Worm (Caenorhabditis elegans) whole organism, L1 larva: ENCODE data around the gene pcp-3.

ENCODE experiments used
- C16A3.4 ChIP-seq: fragments of 150-350 bp; optimal IDR thresholded peaks from 2 replicates; lab custom pipeline; 2014; ENCODE audit warnings: missing biosample characterization, missing genetic modification characterization
- C34B4.2 ChIP-seq: sonication (generic microtip); optimal IDR thresholded peaks from 2 replicates; lab custom pipeline; 2017; ENCODE audit warnings: mild to moderate bottlenecking, missing genetic modification characterization, missing compliant biosample characterization
- Y116A8C.19 ChIP-seq: sonication (generic microtip); optimal IDR thresholded peaks from 2 replicates; lab custom pipeline; 2016; ENCODE audit warnings: missing compliant biosample characterization, missing genetic modification characterization, borderline replicate concordance
- aha-1 ChIP-seq: fragments of 150-350 bp; optimal IDR thresholded peaks from 2 replicates; lab custom pipeline; 2014; ENCODE audit warnings: missing biosample characterization, missing genetic modification characterization
- aly-2 ChIP-seq: fragments of 150-350 bp; optimal IDR thresholded peaks from 2 replicates; lab custom pipeline; 2014; ENCODE audit warnings: missing biosample characterization, missing genetic modification characterization
- ama-1 ChIP-seq: fragments of 150-350 bp; optimal IDR thresholded peaks from 2 replicates; lab custom pipeline; 2014
- blmp-1 ChIP-seq: fragments of 150-350 bp; optimal IDR thresholded peaks from 2 replicates; lab custom pipeline; 2014; ENCODE audit warnings: missing biosample characterization, missing genetic modification characterization
- ceh-63 ChIP-seq: fragments of 200-800 bp; sonication (Bioruptor generic); optimal IDR thresholded peaks from 2 replicates; lab custom pipeline; 2018; ENCODE audit warnings: mild to moderate bottlenecking, missing genetic modification characterization, missing compliant biosample characterization
- ceh-82 ChIP-seq, 3 experiments: fragments of 150-350 bp in 1 of 3; sonication (generic microtip) in 2 of 3; optimal IDR thresholded peaks; 2 replicates each; lab custom pipeline; 2014 to 2017; ENCODE audit warnings: missing biosample characterization in 3 of 3, missing genetic modification characterization in 3 of 3
- ceh-90 ChIP-seq: sonication (generic microtip); optimal IDR thresholded peaks from 2 replicates; lab custom pipeline; 2016; ENCODE audit warnings: missing genetic modification characterization, missing compliant biosample characterization
- ces-1 ChIP-seq: fragments of 150-350 bp; optimal IDR thresholded peaks from 2 replicates; lab custom pipeline; 2014; ENCODE audit warnings: missing biosample characterization, missing genetic modification reagents, missing genetic modification characterization
- efl-1 ChIP-seq, 4 experiments: fragments of 150-350 bp; optimal IDR thresholded peaks in 3 of 4; peaks in 1 of 4; 1 replicate in 1 of 4; 2 replicates in 3 of 4; lab custom pipeline; 2014; ENCODE audit warnings: missing biosample characterization in 2 of 4, missing genetic modification characterization in 2 of 4, missing genetic modification reagents in 2 of 4
- efl-3 ChIP-seq: fragments of 200-800 bp; sonication (Bioruptor generic); optimal IDR thresholded peaks from 2 replicates; lab custom pipeline; 2018; ENCODE audit warnings: mild to moderate bottlenecking, missing genetic modification characterization, missing compliant biosample characterization
- egl-13 ChIP-seq: sonication (generic microtip); optimal IDR thresholded peaks from 2 replicates; lab custom pipeline; 2016; ENCODE audit warnings: missing genotype, missing genetic modification reagents, missing genetic modification characterization, missing compliant biosample characterization
- egl-27 ChIP-seq, 2 experiments: fragments of 150-350 bp in 1 of 2; sonication (generic microtip); optimal IDR thresholded peaks; 3 replicates each; lab custom pipeline; 2017 to 2018; ENCODE audit warnings: missing biosample characterization in 2 of 2, missing genetic modification characterization in 2 of 2, missing genetic modification reagents in 2 of 2
- elt-2 ChIP-seq: sonication (generic microtip); optimal IDR thresholded peaks from 2 replicates; lab custom pipeline; 2016; ENCODE audit warnings: missing genetic modification characterization, mild to moderate bottlenecking, inconsistent platforms, missing compliant biosample characterization, missing genetic modification reagents
- fkh-10 ChIP-seq: sonication (generic microtip); optimal IDR thresholded peaks from 2 replicates; lab custom pipeline; 2017; ENCODE audit warnings: missing biosample characterization, missing genetic modification reagents, missing genetic modification characterization
- fkh-4 ChIP-seq: sonication (generic microtip); optimal IDR thresholded peaks from 2 replicates; lab custom pipeline; 2016; ENCODE audit warnings: missing compliant biosample characterization, missing genetic modification characterization, borderline replicate concordance
- grh-1 ChIP-seq: fragments of 200-800 bp; sonication (Bioruptor generic); IDR thresholded peaks from 2 replicates; pipeline ENCODE4 v1.3.6; 2022; ENCODE audit warnings: missing genetic modification reagents, missing genetic modification characterization, missing compliant biosample characterization
- hlh-17 ChIP-seq: fragments of 200-800 bp; sonication (Bioruptor generic); optimal IDR thresholded peaks from 2 replicates; lab custom pipeline; 2018; ENCODE audit warnings: missing genetic modification characterization, mild to moderate bottlenecking, missing compliant biosample characterization, moderate library complexity, borderline replicate concordance
- jun-1 ChIP-seq: fragments of 150-350 bp; optimal IDR thresholded peaks from 2 replicates; lab custom pipeline; 2014; ENCODE audit warnings: missing biosample characterization, missing genetic modification reagents, missing genetic modification characterization
- lin-13 ChIP-seq: fragments of 150-350 bp; optimal IDR thresholded peaks from 2 replicates; lab custom pipeline; 2014; ENCODE audit warnings: missing biosample characterization, missing genetic modification reagents, missing genetic modification characterization
- lin-15B ChIP-seq: fragments of 150-350 bp; sonication (generic microtip); optimal IDR thresholded peaks from 3 replicates; lab custom pipeline; 2014; ENCODE audit warnings: missing biosample characterization, missing genetic modification characterization
- mdl-1 ChIP-seq, 2 experiments: fragments of 150-350 bp; optimal IDR thresholded peaks; 2 replicates each; lab custom pipeline; 2014 to 2017; ENCODE audit warnings: missing biosample characterization in 2 of 2, missing genetic modification characterization in 2 of 2, inconsistent platforms in 1 of 2
- mep-1 ChIP-seq: fragments of 150-350 bp; optimal IDR thresholded peaks from 2 replicates; lab custom pipeline; 2014; ENCODE audit warnings: missing biosample characterization, missing genetic modification characterization
- nhr-11 ChIP-seq: fragments of 150-350 bp; optimal IDR thresholded peaks from 2 replicates; lab custom pipeline; 2014; ENCODE audit warnings: missing biosample characterization, missing genetic modification characterization
- nhr-19 ChIP-seq: fragments of 200-800 bp; sonication (Bioruptor generic); conservative IDR thresholded peaks from 2 replicates; pipeline ENCODE4 v1.3.6; 2022; ENCODE audit warnings: missing genetic modification characterization, missing compliant biosample characterization
- nhr-20 ChIP-seq: sonication (generic microtip); optimal IDR thresholded peaks from 2 replicates; lab custom pipeline; 2016; ENCODE audit warnings: mild to moderate bottlenecking, missing genetic modification characterization, missing compliant biosample characterization
- nhr-237 ChIP-seq: fragments of 150-350 bp; optimal IDR thresholded peaks from 2 replicates; lab custom pipeline; 2014; ENCODE audit warnings: missing biosample characterization, missing genetic modification characterization
- nhr-47 ChIP-seq: sonication (generic microtip); optimal IDR thresholded peaks from 2 replicates; lab custom pipeline; 2016; ENCODE audit warnings: mild to moderate bottlenecking, missing genetic modification characterization, moderate library complexity, missing compliant biosample characterization
- nhr-71 ChIP-seq: sonication (generic microtip); optimal IDR thresholded peaks from 2 replicates; lab custom pipeline; 2016; ENCODE audit warnings: mild to moderate bottlenecking, missing genetic modification characterization, moderate library complexity, missing compliant biosample characterization
- nhr-76 ChIP-seq: sonication (generic microtip); optimal IDR thresholded peaks from 2 replicates; lab custom pipeline; 2017; ENCODE audit warnings: missing biosample characterization, missing genetic modification characterization
- nhr-77 ChIP-seq: fragments of 150-350 bp; optimal IDR thresholded peaks from 2 replicates; lab custom pipeline; 2014; ENCODE audit warnings: missing biosample characterization, missing genetic modification characterization
- nhr-85 ChIP-seq: sonication (generic microtip); peaks from one replicate; lab custom pipeline; 2016; ENCODE audit warnings: missing genetic modification characterization, inconsistent platforms, missing compliant biosample characterization
- nhr-90 ChIP-seq: sonication (generic microtip); optimal IDR thresholded peaks from 2 replicates; lab custom pipeline; 2016; ENCODE audit warnings: mild to moderate bottlenecking, missing genetic modification characterization, missing compliant biosample characterization; ENCODE audit not compliant: poor library complexity
- pag-3 ChIP-seq: sonication (generic microtip); optimal IDR thresholded peaks from 2 replicates; lab custom pipeline; 2017; ENCODE audit warnings: missing genetic modification characterization, mild to moderate bottlenecking, missing compliant biosample characterization, antibody characterized with exemption, borderline replicate concordance; ENCODE audit not compliant: insufficient read depth
- pax-3 ChIP-seq: fragments of 200-800 bp; sonication (Bioruptor generic); optimal IDR thresholded peaks from 2 replicates; lab custom pipeline; 2018; ENCODE audit warnings: mild to moderate bottlenecking, missing genetic modification characterization, moderate library complexity, missing compliant biosample characterization
- pqm-1 ChIP-seq: sonication (generic microtip); optimal IDR thresholded peaks from 3 replicates; lab custom pipeline; 2017; ENCODE audit warnings: missing biosample characterization, missing genetic modification characterization
- skn-1 ChIP-seq: fragments of 150-350 bp; optimal IDR thresholded peaks from 2 replicates; lab custom pipeline; 2014; ENCODE audit warnings: missing biosample characterization, missing genetic modification characterization
- snu-23 ChIP-seq: sonication (generic microtip); optimal IDR thresholded peaks from 2 replicates; lab custom pipeline; 2016; ENCODE audit warnings: missing genetic modification characterization, missing compliant biosample characterization
- sup-37 ChIP-seq: fragments of 200-800 bp; sonication (Bioruptor generic); optimal IDR thresholded peaks from 2 replicates; lab custom pipeline; 2018; ENCODE audit warnings: mild to moderate bottlenecking, missing genetic modification characterization, missing compliant biosample characterization
- swsn-7 ChIP-seq: sonication (generic microtip); optimal IDR thresholded peaks from 2 replicates; lab custom pipeline; 2016; ENCODE audit warnings: missing genetic modification characterization, missing compliant biosample characterization
- tlp-1 ChIP-seq: fragments of 150-350 bp; optimal IDR thresholded peaks from 2 replicates; lab custom pipeline; 2014; ENCODE audit warnings: missing biosample characterization, missing genetic modification characterization
- unc-130 ChIP-seq: fragments of 150-350 bp; optimal IDR thresholded peaks from 2 replicates; lab custom pipeline; 2017; ENCODE audit warnings: missing biosample characterization, missing genetic modification characterization, inconsistent platforms
- unc-30 ChIP-seq: sonication (generic microtip); optimal IDR thresholded peaks from 2 replicates; lab custom pipeline; 2017; ENCODE audit warnings: missing biosample characterization, missing genetic modification characterization
- vab-15 ChIP-seq: sonication (generic microtip); optimal IDR thresholded peaks from 2 replicates; lab custom pipeline; 2017; ENCODE audit warnings: missing genotype, mild to moderate bottlenecking, missing genetic modification characterization, missing compliant biosample characterization
- zag-1 ChIP-seq: fragments of 150-350 bp; optimal IDR thresholded peaks from 2 replicates; lab custom pipeline; 2014; ENCODE audit warnings: missing biosample characterization, missing genetic modification characterization
- zip-4 ChIP-seq: fragments of 200-800 bp; sonication (Bioruptor generic); optimal IDR thresholded peaks from 2 replicates; lab custom pipeline; 2018; ENCODE audit warnings: mild to moderate bottlenecking, missing genetic modification characterization, moderate library complexity, missing compliant biosample characterization
- ztf-11 ChIP-seq, 2 experiments: sonication (generic microtip); optimal IDR thresholded peaks; 2 replicates each; lab custom pipeline; 2016 to 2017; ENCODE audit warnings: missing genetic modification characterization in 2 of 2, missing biosample characterization in 1 of 2, missing compliant biosample characterization in 1 of 2
- ztf-4 ChIP-seq: fragments of 150-350 bp; optimal IDR thresholded peaks from 2 replicates; lab custom pipeline; 2014; ENCODE audit warnings: missing biosample characterization, missing genetic modification characterization

Gene pcp-3

ce11 chrIV:9198136-9198535, 39.3 kb upstream of the pcp-3 start (continued):
- TF ChIP-seq lin-15B (tag; lab: Kevin White, UChicago): no peak
- peak; percentile 49 for TF ChIP-seq grh-1 (GFP tag; lab: Robert Waterston, UW)
- TF ChIP-seq fkh-4 (tag; lab: Kevin White, UChicago): no peak
- peak; percentile 13 for TF ChIP-seq lin-13
- TF ChIP-seq nhr-11 (tag; lab: Kevin White, UChicago): no peak
- TF ChIP-seq nhr-77 (tag; lab: Kevin White, UChicago): no peak
- TF ChIP-seq nhr-85 (tag; lab: Kevin White, UChicago): peak; percentile 97
- TF ChIP-seq vab-15 (tag; lab: Kevin White, UChicago): no peak
- no peak for TF ChIP-seq jun-1
- TF ChIP-seq elt-2 (tag; lab: Kevin White, UChicago): peak; percentile 77
- TF ChIP-seq blmp-1 (tag; lab: Kevin White, UChicago): peak; percentile 93
- no peak for TF ChIP-seq sup-37 (GFP tag; lab: Kevin White, UChicago)
- TF ChIP-seq ceh-82 (tag; optimal IDR thresholded peaks at IDR 0.05; lab: Kevin White, UChicago): no peak
- TF ChIP-seq, all 84 proteins: peak for 30

DNA sequence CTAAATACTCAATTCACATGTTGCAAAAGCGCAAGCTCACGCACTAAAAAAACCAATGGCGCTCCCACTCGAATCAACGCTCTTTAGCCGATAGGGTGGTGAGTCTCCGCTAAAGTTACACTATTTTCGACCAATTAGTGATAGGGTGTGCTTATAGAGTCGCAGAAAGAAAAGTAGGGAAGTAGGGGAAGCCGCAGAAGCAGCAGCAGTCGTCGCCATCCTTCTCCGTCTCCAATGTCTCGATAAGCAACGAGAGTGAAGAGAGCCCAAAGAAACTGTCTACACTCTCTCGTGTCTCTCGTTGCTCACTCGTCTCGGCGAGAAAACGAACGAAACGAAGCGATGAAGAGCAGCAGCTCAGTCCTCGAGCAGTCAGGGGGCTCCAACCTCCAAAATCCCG, 37.9 kb upstream of the pcp-3 start:
- no peak for TF ChIP-seq aha-1 (tag; lab: Kevin White, UChicago)
- peak; percentile 65 for TF ChIP-seq nhr-20 (tag; lab: Kevin White, UChicago)
- no peak for TF ChIP-seq pax-3 (tag; lab: Kevin White, UChicago)
- peak; percentile 80 for TF ChIP-seq nhr-71
- no peak for TF ChIP-seq aly-2 (tag; lab: Kevin White, UChicago)
- TF ChIP-seq swsn-7 (tag; lab: Kevin White, UChicago): peak; percentile 54
- no peak for TF ChIP-seq zag-1 (tag; lab: Kevin White, UChicago)
- no peak for TF ChIP-seq grh-1 (GFP tag; lab: Robert Waterston, UW)
- TF ChIP-seq nhr-19 (GFP tag; lab: Robert Waterston, UW): peak; percentile 55
- TF ChIP-seq unc-130 (tag; lab: Kevin White, UChicago): no peak
- no peak for TF ChIP-seq zip-4 (GFP tag; lab: Kevin White, UChicago)
- TF ChIP-seq ztf-11 (tag; optimal IDR thresholded peaks at IDR 0.05; lab: Kevin White, UChicago): no peak
- no peak for TF ChIP-seq ceh-90 (tag; lab: Kevin White, UChicago)
- TF ChIP-seq efl-1 (optimal IDR thresholded peaks at IDR 0.05; lab: Kevin White, UChicago): peak; percentile 61 to 70
- TF ChIP-seq efl-1 (GFP tag; optimal IDR thresholded peaks at IDR 0.05 in 1 of 2; lab: Kevin White, UChicago): peak; percentile 35 to 93
- peak; percentile 30 for TF ChIP-seq ces-1 (GFP tag; lab: Kevin White, UChicago)
- no peak for TF ChIP-seq C34B4.2 (tag; lab: Kevin White, UChicago)
- peak; percentile 37 for TF ChIP-seq mep-1 (tag; lab: Kevin White, UChicago)
- TF ChIP-seq lin-13: no peak
- no peak for TF ChIP-seq Y116A8C.19 (tag; lab: Kevin White, UChicago)
- no peak for TF ChIP-seq pqm-1 (tag; lab: Kevin White, UChicago)
- TF ChIP-seq hlh-17 (GFP tag; lab: Kevin White, UChicago): no peak
- TF ChIP-seq pag-3 (tag; lab: Kevin White, UChicago): no peak
- peak; percentile 91 for TF ChIP-seq fkh-10 (GFP tag; lab: Kevin White, UChicago)
- peak; percentile 18 for TF ChIP-seq nhr-90 (tag; lab: Kevin White, UChicago)
- peak in 1 of 2 experiments; percentile 62 for TF ChIP-seq mdl-1 (tag; optimal IDR thresholded peaks at IDR 0.05; lab: Kevin White, UChicago)
- TF ChIP-seq vab-15 (tag; lab: Kevin White, UChicago): no peak
- TF ChIP-seq nhr-11 (tag; lab: Kevin White, UChicago): no peak
- peak; percentile 32 for TF ChIP-seq nhr-47 (tag; lab: Kevin White, UChicago)
- no peak for TF ChIP-seq tlp-1 (tag; lab: Kevin White, UChicago)
- TF ChIP-seq ama-1: no peak
- peak; percentile 52 for TF ChIP-seq skn-1 (tag; lab: Kevin White, UChicago)
- TF ChIP-seq nhr-76 (tag; lab: Kevin White, UChicago): no peak
- TF ChIP-seq ceh-63 (GFP tag; lab: Kevin White, UChicago): no peak
- peak; percentile 1 for TF ChIP-seq lin-15B (tag; lab: Kevin White, UChicago)
- peak in 1 of 2 experiments; percentile 13 for TF ChIP-seq egl-27 (tag; optimal IDR thresholded peaks at IDR 0.05; lab: Kevin White, UChicago)
- peak; percentile 39 for TF ChIP-seq ztf-4 (tag; lab: Kevin White, UChicago)
- TF ChIP-seq efl-3 (GFP tag; lab: Kevin White, UChicago): no peak
- no peak for TF ChIP-seq unc-30
- peak; percentile 43 for TF ChIP-seq egl-13 (tag; lab: Kevin White, UChicago)
- TF ChIP-seq snu-23: peak; percentile 75
- TF ChIP-seq nhr-77 (tag; lab: Kevin White, UChicago): peak; percentile 41
- no peak for TF ChIP-seq nhr-237 (tag; lab: Kevin White, UChicago)
- TF ChIP-seq C16A3.4 (tag; lab: Kevin White, UChicago): no peak
